Fruit fly (Drosophila melanogaster): ENCODE data around the gene Rpn5.

Gene Rpn5

dm6 chr3R:5832345-5832981, 43.2 kb downstream of the Rpn5 start:
- TF ChIP-seq CG7987 (GFP tag; optimal IDR thresholded peaks at IDR 0.05) (peak; percentile 49), Adf1 (GFP tag; IDR thresholded peaks at IDR 0.05) (peak; percentile 6; the same call in 1 of the 2 replicates), CG34376 (GFP tag; optimal IDR thresholded peaks at IDR 0.05) (peak; percentile 86), CG10543 (GFP tag; optimal IDR thresholded peaks at IDR 0.05) (peak; percentile 21), exex (tag; optimal IDR thresholded peaks at IDR 0.05) (peak; percentile 87), cwo (GFP tag; optimal IDR thresholded peaks at IDR 0.05) (peak; percentile 70), ftz-f1 (GFP tag; optimal IDR thresholded peaks at IDR 0.05) (peak; percentile 23), NFAT (GFP tag; IDR thresholded peaks at IDR 0.05) (0 out of 2 replicates have a peak, but pooled peaks have one; percentile 10), vnd (GFP tag; IDR thresholded peaks at IDR 0.05; ENCODE audit: partially characterized antibody) (peak; percentile 58), CG16863 (GFP tag; optimal IDR thresholded peaks at IDR 0.05) (no peak), grn (GFP tag; optimal IDR thresholded peaks at IDR 0.05) (peak; percentile 75), Vsx1 (GFP tag; optimal IDR thresholded peaks at IDR 0.05) (peak; percentile 24), B-H2 (GFP tag; optimal IDR thresholded peaks at IDR 0.05) (no peak), Hey (tag; optimal IDR thresholded peaks at IDR 0.05) (peak; percentile 85), CG18599 (GFP tag; optimal IDR thresholded peaks at IDR 0.05) (peak; percentile 53), CG11093 (GFP tag; IDR thresholded peaks at IDR 0.05) (no peak), CG32532 (GFP tag; IDR thresholded peaks at IDR 0.05) (no peak), sug (tag; optimal IDR thresholded peaks at IDR 0.05) (peak; percentile 96)

DNA sequence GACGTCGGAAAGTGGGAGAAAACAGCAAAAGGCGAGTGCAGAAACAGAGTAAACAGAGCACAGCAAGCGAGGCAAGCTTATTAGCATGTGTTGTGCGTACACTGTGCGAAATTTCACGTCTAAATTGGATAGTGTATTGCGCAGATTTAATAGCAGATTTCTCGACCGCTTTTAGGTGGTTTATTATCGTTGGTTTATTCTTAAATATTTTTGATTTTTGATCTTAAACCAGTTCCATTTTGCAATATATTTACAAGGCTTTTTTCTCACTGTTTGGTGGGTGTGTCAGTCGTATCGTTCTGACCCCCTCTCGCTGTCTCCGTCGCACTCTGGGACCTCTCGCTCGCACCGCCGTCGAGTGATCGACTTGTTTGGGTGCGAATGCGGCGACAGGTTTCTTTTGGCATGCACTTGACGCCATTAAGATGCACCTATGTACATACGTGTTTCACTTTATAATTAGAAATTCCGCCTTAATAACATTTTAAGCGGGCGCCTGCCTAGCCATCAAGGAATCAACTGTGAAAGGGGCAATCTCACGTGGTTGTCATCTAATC, 44.7 kb downstream of the Rpn5 start:
- no peak for TF ChIP-seq CG10366 (GFP tag; IDR thresholded peaks at IDR 0.05)
- no peak for TF ChIP-seq Dip3 (GFP tag; optimal IDR thresholded peaks at IDR 0.05)
- TF ChIP-seq disco-r (GFP tag; optimal IDR thresholded peaks at IDR 0.05), result no peak
- peak; percentile 25 for TF ChIP-seq CG2120 (GFP tag; optimal IDR thresholded peaks at IDR 0.05)
- TF ChIP-seq CG12391 (tag; optimal IDR thresholded peaks at IDR 0.05), result no peak
- peak; percentile 24 for TF ChIP-seq unpg (GFP tag; optimal IDR thresholded peaks at IDR 0.05)
- TF ChIP-seq CG11723 (GFP tag; optimal IDR thresholded peaks at IDR 0.05), result no peak
- TF ChIP-seq CG3281 (GFP tag; optimal IDR thresholded peaks at IDR 0.05), result no peak
- TF ChIP-seq CG16863 (GFP tag; optimal IDR thresholded peaks at IDR 0.05), result peak; percentile 6
- TF ChIP-seq CG2678 (tag; optimal IDR thresholded peaks at IDR 0.05), result peak; percentile 15
- TF ChIP-seq sisA (GFP tag; IDR thresholded peaks at IDR 0.05), result peak; percentile 41; the same call in 1 of the 2 replicates
- 0 out of 3 replicates have a peak, but pooled peaks have one; percentile 10 for TF ChIP-seq CG11093 (GFP tag; IDR thresholded peaks at IDR 0.05)
- no peak for TF ChIP-seq Sin3A (optimal IDR thresholded peaks at IDR 0.05)
- peak in 1 of 2 experiments; percentile 11 for TF ChIP-seq dpn (GFP tag; optimal IDR thresholded peaks at IDR 0.05)
- TF ChIP-seq CG2889 (GFP tag; IDR thresholded peaks at IDR 0.05), result no peak
- no peak for TF ChIP-seq gcm (GFP tag; optimal IDR thresholded peaks at IDR 0.05)
- no peak for TF ChIP-seq Hr3 (GFP tag; optimal IDR thresholded peaks at IDR 0.05)
- TF ChIP-seq sens (GFP tag), result peak; percentile 75
- TF ChIP-seq Med (GFP tag), result peak; percentile 83
- TF ChIP-seq h (optimal IDR thresholded peaks at IDR 0.05), result no peak
- TF ChIP-seq CG18599 (GFP tag; optimal IDR thresholded peaks at IDR 0.05), result no peak
- peak; percentile 5 for TF ChIP-seq bcd (GFP tag; optimal IDR thresholded peaks at IDR 0.05)
- no peak for TF ChIP-seq nau (GFP tag; optimal IDR thresholded peaks at IDR 0.05)
- no peak for TF ChIP-seq zen2 (GFP tag; IDR thresholded peaks at IDR 0.05; ENCODE audit: partially characterized antibody)
- no peak for TF ChIP-seq Dfd (GFP tag; optimal IDR thresholded peaks at IDR 0.05)
- TF ChIP-seq CG34422 (GFP tag; IDR thresholded peaks at IDR 0.05), result 0 out of 3 replicates have a peak, but pooled peaks have one; percentile 18
- peak; percentile 9 for TF ChIP-seq CG4820 (GFP tag; optimal IDR thresholded peaks at IDR 0.05)
- peak; percentile 32 for TF ChIP-seq CG7839 (tag; optimal IDR thresholded peaks at IDR 0.05)
- TF ChIP-seq jing (GFP tag; optimal IDR thresholded peaks at IDR 0.05), result no peak
- no peak for TF ChIP-seq CG13624 (GFP tag; optimal IDR thresholded peaks at IDR 0.05)
- no peak for TF ChIP-seq CG1647 (GFP tag; optimal IDR thresholded peaks at IDR 0.05)
- no peak for TF ChIP-seq schlank (tag; optimal IDR thresholded peaks at IDR 0.05)
- TF ChIP-seq maf-S (GFP tag; optimal IDR thresholded peaks at IDR 0.05), result no peak
- 0 out of 2 replicates have a peak, but pooled peaks have one; percentile 11 for TF ChIP-seq esg (GFP tag; conservative IDR thresholded peaks at IDR 0.05)

Measured in whole organism, embryonic.